Worm (Caenorhabditis elegans): Measurements from ENCODE around the gene Y41E3.8.

The Y41E3.8 gene

ce11 chrIV:15036974-15037373, 8.2 kb upstream of the Y41E3.8 start, which contains the start of gene eef-1B.2 (continued):
- TF ChIP-seq efl-1 (optimal IDR thresholded peaks at IDR 0.05) (peak; percentile 93 to 97), efl-1 (GFP tag; optimal IDR thresholded peaks at IDR 0.05 in 1 of 2) (peak; percentile 95 to 99), ceh-82 (tag; optimal IDR thresholded peaks at IDR 0.05) (peak in 2 of 3 experiments; percentile 47 to 62), elt-3 (tag; optimal IDR thresholded peaks at IDR 0.05) (peak in 1 of 6 experiments; percentile 75), blmp-1 (tag; optimal IDR thresholded peaks at IDR 0.05) (peak; percentile 57), mdl-1 (tag; optimal IDR thresholded peaks at IDR 0.05) (peak in 1 of 2 experiments; percentile 71), dpl-1 (GFP tag; optimal IDR thresholded peaks at IDR 0.05) (peak; percentile 93 to 95 (median 93)), fkh-4 (tag; optimal IDR thresholded peaks at IDR 0.05; ENCODE audit: borderline replicate concordance) (no peak), nhr-77 (tag; optimal IDR thresholded peaks at IDR 0.05) (peak; percentile 21), aha-1 (tag; optimal IDR thresholded peaks at IDR 0.05) (no peak), dsc-1 (tag; optimal IDR thresholded peaks at IDR 0.05) (peak; percentile 26), nhr-90 (tag; optimal IDR thresholded peaks at IDR 0.05; ENCODE audit: poor library complexity) (peak; percentile 14), mep-1 (tag; optimal IDR thresholded peaks at IDR 0.05) (peak; percentile 84), nhr-85 (tag) (peak; percentile 16), lsy-2 (tag; optimal IDR thresholded peaks at IDR 0.05) (peak; percentile 71 to 89), nhr-76 (tag; optimal IDR thresholded peaks at IDR 0.05) (no peak), xbp-1 (tag; optimal IDR thresholded peaks at IDR 0.05) (peak; percentile 72), F16B12.6 (tag; optimal IDR thresholded peaks at IDR 0.05) (peak; percentile 61), nhr-237 (tag; optimal IDR thresholded peaks at IDR 0.05) (peak; percentile 29), isw-1 (GFP tag; IDR thresholded peaks at IDR 0.05) (peak; percentile 52), C34B4.2 (tag; optimal IDR thresholded peaks at IDR 0.05) (no peak), pax-3 (tag; optimal IDR thresholded peaks at IDR 0.05) (no peak), lin-13 (GFP tag; optimal IDR thresholded peaks at IDR 0.05) (peak; percentile 47), fkh-8 (tag; optimal IDR thresholded peaks at IDR 0.05) (peak; percentile 24), unc-86 (tag; optimal IDR thresholded peaks at IDR 0.05) (peak; percentile 8), snu-23 (GFP tag; optimal IDR thresholded peaks at IDR 0.05) (peak; percentile 78), tbx-2 (tag; optimal IDR thresholded peaks at IDR 0.05) (peak; percentile 61)

ce11 chrIV:15029565-15029964, 787 bp upstream of the Y41E3.8 start:
- TF ChIP-seq nhr-12 (tag; optimal IDR thresholded peaks at IDR 0.05), result no peak
- no peak for TF ChIP-seq tlp-1 (tag; optimal IDR thresholded peaks at IDR 0.05)
- no peak for TF ChIP-seq mdl-1 (tag; optimal IDR thresholded peaks at IDR 0.05)
- TF ChIP-seq jun-1 (tag; optimal IDR thresholded peaks at IDR 0.05), result no peak
- TF ChIP-seq lin-35 (GFP tag; optimal IDR thresholded peaks at IDR 0.05), result no peak
- TF ChIP-seq sox-4 (tag; optimal IDR thresholded peaks at IDR 0.05), result no peak
- no peak for TF ChIP-seq nhr-84 (tag; optimal IDR thresholded peaks at IDR 0.05)

ce11 chrIV:15028386-15028785, 392 bp downstream of the Y41E3.8 start:
- no peak for TF ChIP-seq isw-1 (GFP tag; IDR thresholded peaks at IDR 0.05)
- no peak for TF ChIP-seq pag-3 (tag; optimal IDR thresholded peaks at IDR 0.05; ENCODE audit: borderline replicate concordance, insufficient read depth)
- TF ChIP-seq skn-1 (tag; optimal IDR thresholded peaks at IDR 0.05), result no peak
- no peak for TF ChIP-seq nhr-237 (tag; optimal IDR thresholded peaks at IDR 0.05)
- no peak for TF ChIP-seq ceh-90 (tag; optimal IDR thresholded peaks at IDR 0.05)
- no peak for TF ChIP-seq unc-130 (tag; optimal IDR thresholded peaks at IDR 0.05)
- no peak for TF ChIP-seq nhr-77 (tag; optimal IDR thresholded peaks at IDR 0.05)
- TF ChIP-seq alr-1 (tag; optimal IDR thresholded peaks at IDR 0.05; ENCODE audit: borderline replicate concordance), result peak; percentile 79
- no peak for TF ChIP-seq efl-1 (optimal IDR thresholded peaks at IDR 0.05)
- peak in 1 of 2 experiments; percentile 43 for TF ChIP-seq efl-1 (GFP tag; optimal IDR thresholded peaks at IDR 0.05 in 1 of 2)
- TF ChIP-seq nhr-85 (tag), result no peak

- TF ChIP-seq efl-1 (optimal IDR thresholded peaks at IDR 0.05) (no peak), efl-1 (GFP tag; optimal IDR thresholded peaks at IDR 0.05 in 1 of 2) (peak; percentile 34 to 40), dpl-1 (GFP tag; optimal IDR thresholded peaks at IDR 0.05) (peak in 1 of 3 experiments; percentile 9), F16B12.6 (tag; optimal IDR thresholded peaks at IDR 0.05) (no peak)
Measured at ce11 chrIV:15027884-15028283, 894 bp downstream of the Y41E3.8 start.

Data from whole organism, L1 larva.